Worm (Caenorhabditis elegans): ENCODE data around the gene C18A3.3.

The C18A3.3 gene

ce11 chrII:5736599-5736998 is 20.5 kb downstream of the C18A3.3 start:
- TF ChIP-seq tab-1 (GFP tag; IDR thresholded peaks at IDR 0.05) (no peak), flt-1 (GFP tag; IDR thresholded peaks at IDR 0.05) (no peak), ref-1 (GFP tag; conservative IDR thresholded peaks at IDR 0.05) (no peak)

- TF ChIP-seq klf-2 (GFP tag; conservative IDR thresholded peaks at IDR 0.05) (no peak), med-1 (GFP tag; optimal IDR thresholded peaks at IDR 0.05; ENCODE audit: insufficient read depth) (no peak), cog-1 (tag; optimal IDR thresholded peaks at IDR 0.05) (no peak), ztf-23 (GFP tag; IDR thresholded peaks at IDR 0.05) (no peak), flt-1 (GFP tag; IDR thresholded peaks at IDR 0.05) (no peak), T22C8.4 (GFP tag; IDR thresholded peaks at IDR 0.05) (no peak), ztf-29 (GFP tag; IDR thresholded peaks at IDR 0.05) (no peak), tab-1 (GFP tag; IDR thresholded peaks at IDR 0.05) (no peak), ref-1 (GFP tag; conservative IDR thresholded peaks at IDR 0.05) (no peak)
Measured at ce11 chrII:5738795-5739194, 22.7 kb downstream of the C18A3.3 start, which contains the start of gene hlh-14. Gene hlh-14 (minus strand): TSS chrII:5738895.

- TF ChIP-seq med-1 (GFP tag; optimal IDR thresholded peaks at IDR 0.05; ENCODE audit: insufficient read depth) = no peak
- no peak for TF ChIP-seq cog-1 (tag; optimal IDR thresholded peaks at IDR 0.05)
- TF ChIP-seq T22C8.4 (GFP tag; IDR thresholded peaks at IDR 0.05) = no peak
- TF ChIP-seq tab-1 (GFP tag; IDR thresholded peaks at IDR 0.05) = no peak
- TF ChIP-seq ztf-29 (GFP tag; IDR thresholded peaks at IDR 0.05) = no peak
- TF ChIP-seq klf-2 (GFP tag; conservative IDR thresholded peaks at IDR 0.05) = no peak
- no peak for TF ChIP-seq flt-1 (GFP tag; IDR thresholded peaks at IDR 0.05)
- TF ChIP-seq ztf-23 (GFP tag; IDR thresholded peaks at IDR 0.05) = no peak
- no peak for TF ChIP-seq ref-1 (GFP tag; conservative IDR thresholded peaks at IDR 0.05)
Measured at ce11 chrII:5742767-5743166, 26.7 kb downstream of the C18A3.3 start.

ce11 chrII:5744342-5744741 is 28.2 kb downstream of the C18A3.3 start:
- no peak for TF ChIP-seq tab-1 (GFP tag; IDR thresholded peaks at IDR 0.05)
- no peak for TF ChIP-seq ztf-29 (GFP tag; IDR thresholded peaks at IDR 0.05)
- TF ChIP-seq med-1 (GFP tag; optimal IDR thresholded peaks at IDR 0.05; ENCODE audit: insufficient read depth) = no peak

- TF ChIP-seq tab-1 (GFP tag; IDR thresholded peaks at IDR 0.05) = no peak
- TF ChIP-seq med-1 (GFP tag; optimal IDR thresholded peaks at IDR 0.05; ENCODE audit: insufficient read depth) = no peak
- TF ChIP-seq T22C8.4 (GFP tag; IDR thresholded peaks at IDR 0.05) = no peak
- no peak for TF ChIP-seq ref-1 (GFP tag; conservative IDR thresholded peaks at IDR 0.05)
- TF ChIP-seq flt-1 (GFP tag; IDR thresholded peaks at IDR 0.05) = no peak
- no peak for TF ChIP-seq cog-1 (tag; optimal IDR thresholded peaks at IDR 0.05)
- no peak for TF ChIP-seq ztf-29 (GFP tag; IDR thresholded peaks at IDR 0.05)
- no peak for TF ChIP-seq klf-2 (GFP tag; conservative IDR thresholded peaks at IDR 0.05)
Measured at ce11 chrII:5745088-5745487, 29.0 kb downstream of the C18A3.3 start, which contains the start of gene F10C1.9. Gene F10C1.9 (minus strand): TSS chrII:5745284.

ce11 chrII:5747312-5747711 is 31.2 kb downstream of the C18A3.3 start:
- TF ChIP-seq flt-1 (GFP tag; IDR thresholded peaks at IDR 0.05) (no peak), T22C8.4 (GFP tag; IDR thresholded peaks at IDR 0.05) (no peak), tab-1 (GFP tag; IDR thresholded peaks at IDR 0.05) (no peak), klf-2 (GFP tag; conservative IDR thresholded peaks at IDR 0.05) (no peak), ztf-23 (GFP tag; IDR thresholded peaks at IDR 0.05) (no peak), ref-1 (GFP tag; conservative IDR thresholded peaks at IDR 0.05) (no peak), med-1 (GFP tag; optimal IDR thresholded peaks at IDR 0.05; ENCODE audit: insufficient read depth) (no peak), cog-1 (tag; optimal IDR thresholded peaks at IDR 0.05) (no peak), ztf-29 (GFP tag; IDR thresholded peaks at IDR 0.05) (no peak)

ce11 chrII:5748395-5748794 is 32.3 kb downstream of the C18A3.3 start:
- TF ChIP-seq ztf-29 (GFP tag; IDR thresholded peaks at IDR 0.05) = no peak
- TF ChIP-seq flt-1 (GFP tag; IDR thresholded peaks at IDR 0.05) = no peak
- no peak for TF ChIP-seq ref-1 (GFP tag; conservative IDR thresholded peaks at IDR 0.05)
- TF ChIP-seq T22C8.4 (GFP tag; IDR thresholded peaks at IDR 0.05) = no peak
- no peak for TF ChIP-seq klf-2 (GFP tag; conservative IDR thresholded peaks at IDR 0.05)
- no peak for TF ChIP-seq ztf-23 (GFP tag; IDR thresholded peaks at IDR 0.05)
- no peak for TF ChIP-seq tab-1 (GFP tag; IDR thresholded peaks at IDR 0.05)
- TF ChIP-seq cog-1 (tag; optimal IDR thresholded peaks at IDR 0.05) = no peak
- TF ChIP-seq med-1 (GFP tag; optimal IDR thresholded peaks at IDR 0.05; ENCODE audit: insufficient read depth) = no peak

- TF ChIP-seq med-1 (GFP tag; optimal IDR thresholded peaks at IDR 0.05; ENCODE audit: insufficient read depth) (no peak), klf-2 (GFP tag; conservative IDR thresholded peaks at IDR 0.05) (no peak), ztf-29 (GFP tag; IDR thresholded peaks at IDR 0.05) (no peak), tab-1 (GFP tag; IDR thresholded peaks at IDR 0.05) (no peak), flt-1 (GFP tag; IDR thresholded peaks at IDR 0.05) (no peak), ztf-23 (GFP tag; IDR thresholded peaks at IDR 0.05) (no peak), T22C8.4 (GFP tag; IDR thresholded peaks at IDR 0.05) (no peak), ref-1 (GFP tag; conservative IDR thresholded peaks at IDR 0.05) (no peak), cog-1 (tag; optimal IDR thresholded peaks at IDR 0.05) (no peak)
Measured at ce11 chrII:5749733-5750238, 33.7 kb downstream of the C18A3.3 start, which contains the start of gene ifb-2. Gene ifb-2 (plus strand): TSS chrII:5750188.

ce11 chrII:5751353-5751752 is 35.2 kb downstream of the C18A3.3 start:
- TF ChIP-seq ref-1 (GFP tag; conservative IDR thresholded peaks at IDR 0.05) = no peak
- no peak for TF ChIP-seq med-1 (GFP tag; optimal IDR thresholded peaks at IDR 0.05; ENCODE audit: insufficient read depth)

- TF ChIP-seq cog-1 (tag; optimal IDR thresholded peaks at IDR 0.05) (no peak), ztf-23 (GFP tag; IDR thresholded peaks at IDR 0.05) (no peak), ztf-29 (GFP tag; IDR thresholded peaks at IDR 0.05) (no peak), T22C8.4 (GFP tag; IDR thresholded peaks at IDR 0.05) (no peak), tab-1 (GFP tag; IDR thresholded peaks at IDR 0.05) (no peak), ref-1 (GFP tag; conservative IDR thresholded peaks at IDR 0.05) (no peak), med-1 (GFP tag; optimal IDR thresholded peaks at IDR 0.05; ENCODE audit: insufficient read depth) (no peak), flt-1 (GFP tag; IDR thresholded peaks at IDR 0.05) (no peak), klf-2 (GFP tag; conservative IDR thresholded peaks at IDR 0.05) (no peak)
Measured at ce11 chrII:5754168-5754567, 38.1 kb downstream of the C18A3.3 start, which contains the start of gene F10C1.8. Gene F10C1.8 (plus strand): TSS chrII:5754468.

Measured in whole organism, midembryonic.